Worm (Caenorhabditis elegans) whole organism, L4 larva: ENCODE measurements around the gene odd-2.

Experiments used
- F10B5.3 ChIP-seq: sonication (generic microtip); optimal IDR thresholded peaks from 2 replicates; lab custom pipeline; 2016; ENCODE audit warnings: mild to moderate bottlenecking, missing genetic modification characterization, missing compliant biosample characterization
- F26F4.8 ChIP-seq: fragments of 200-800 bp; sonication (Bioruptor generic); conservative IDR thresholded peaks from 2 replicates; pipeline ENCODE4 v1.3.6; 2022; ENCODE audit warnings: missing genetic modification characterization, missing compliant biosample characterization
- F37D6.2 ChIP-seq: sonication (generic microtip); optimal IDR thresholded peaks from 2 replicates; lab custom pipeline; 2016; ENCODE audit warnings: mild to moderate bottlenecking, missing genetic modification characterization, missing compliant biosample characterization
- F44E2.7 ChIP-seq: fragments of 200-800 bp; sonication (Bioruptor generic); IDR thresholded peaks from 2 replicates; pipeline ENCODE4 v2.1.2; 2022; ENCODE audit warnings: missing genetic modification characterization, missing compliant biosample characterization
- F49E8.2 ChIP-seq: sonication (generic microtip); optimal IDR thresholded peaks from 2 replicates; lab custom pipeline; 2016; ENCODE audit warnings: missing compliant biosample characterization, mild to moderate bottlenecking, missing genetic modification characterization, borderline replicate concordance
- T20F7.1 ChIP-seq: fragments of 200-800 bp; sonication (Bioruptor generic); optimal IDR thresholded peaks from 2 replicates; lab custom pipeline; 2018; ENCODE audit warnings: mild to moderate bottlenecking, missing genetic modification characterization, missing compliant biosample characterization
- Y105C5A.15 ChIP-seq: fragments of 200-800 bp; sonication (Bioruptor generic); IDR thresholded peaks from 2 replicates; pipeline ENCODE4 v1.3.6; 2022; ENCODE audit warnings: missing genetic modification characterization, missing compliant biosample characterization
- ZK337.2 ChIP-seq: fragments of 200-800 bp; sonication (Bioruptor generic); IDR thresholded peaks from 2 replicates; pipeline ENCODE4 v1.3.6; 2022; ENCODE audit warnings: missing genetic modification reagents, missing genetic modification characterization, missing compliant biosample characterization
- aha-1 ChIP-seq: fragments of 150-350 bp; peaks from one replicate; lab custom pipeline; 2014; ENCODE audit warnings: missing biosample characterization, missing genetic modification characterization
- ama-1 ChIP-seq: fragments of 150-350 bp; optimal IDR thresholded peaks from 2 replicates; lab custom pipeline; 2014; ENCODE audit warnings: inconsistent platforms, mixed read lengths
- ceh-28 ChIP-seq: fragments of 150-350 bp; optimal IDR thresholded peaks from 2 replicates; lab custom pipeline; 2014; ENCODE audit warnings: missing biosample characterization, missing genetic modification reagents, missing genetic modification characterization
- ceh-82 ChIP-seq: sonication (generic microtip); optimal IDR thresholded peaks from 2 replicates; lab custom pipeline; 2017; ENCODE audit warnings: missing biosample characterization, missing genetic modification characterization
- ces-1 ChIP-seq: fragments of 150-350 bp; sonication (generic microtip); optimal IDR thresholded peaks from 4 replicates; lab custom pipeline; 2014; ENCODE audit warnings: missing biosample characterization, missing genetic modification reagents, missing genetic modification characterization
- cey-2 ChIP-seq: sonication (generic microtip); optimal IDR thresholded peaks from 3 replicates; lab custom pipeline; 2017; ENCODE audit warnings: missing genetic modification characterization, mild to moderate bottlenecking, missing compliant biosample characterization, antibody characterized with exemption, borderline replicate concordance; ENCODE audit not compliant: insufficient read depth
- ctbp-1 ChIP-seq: fragments of 200-800 bp; sonication (Bioruptor generic); IDR thresholded peaks from 2 replicates; pipeline ENCODE4 v1.3.6; 2022; ENCODE audit warnings: missing genetic modification reagents, missing genetic modification characterization, missing compliant biosample characterization
- daf-8 ChIP-seq: fragments of 200-800 bp; sonication (Bioruptor generic); IDR thresholded peaks from 2 replicates; pipeline ENCODE4 v1.3.6; 2022; ENCODE audit warnings: missing genetic modification characterization, missing compliant biosample characterization
- dmd-6 ChIP-seq: fragments of 200-800 bp; sonication (Bioruptor generic); IDR thresholded peaks from 2 replicates; pipeline ENCODE4 v1.3.6; 2022; ENCODE audit warnings: missing genetic modification reagents, missing genetic modification characterization, missing compliant biosample characterization
- dmd-8 ChIP-seq: fragments of 200-800 bp; sonication (Bioruptor generic); IDR thresholded peaks from 2 replicates; pipeline ENCODE4 v1.3.6; 2022; ENCODE audit warnings: missing genetic modification characterization, missing compliant biosample characterization
- egl-43 ChIP-seq: fragments of 200-800 bp; sonication (Bioruptor generic); IDR thresholded peaks from 2 replicates; pipeline ENCODE4 v1.3.6; 2022; ENCODE audit warnings: missing genetic modification reagents, missing genetic modification characterization, missing compliant biosample characterization
- fkh-10 ChIP-seq: fragments of 150-350 bp; optimal IDR thresholded peaks from 2 replicates; lab custom pipeline; 2014; ENCODE audit warnings: missing biosample characterization, missing genetic modification reagents, missing genetic modification characterization
- hif-1 ChIP-seq, 2 experiments: sonication (generic microtip); optimal IDR thresholded peaks; 2 replicates each; lab custom pipeline; 2016 to 2017; ENCODE audit warnings: missing compliant biosample characterization in 2 of 2, missing genetic modification characterization in 2 of 2, missing genetic modification reagents in 2 of 2, missing genotype in 2 of 2, mild to moderate bottlenecking in 1 of 2
- hlh-30 ChIP-seq: sonication (generic microtip); optimal IDR thresholded peaks from 2 replicates; lab custom pipeline; 2017; ENCODE audit warnings: antibody characterized with exemption, mild to moderate bottlenecking, missing genetic modification characterization, missing compliant biosample characterization; ENCODE audit not compliant: insufficient read depth
- jun-1 ChIP-seq: fragments of 150-350 bp; optimal IDR thresholded peaks from 2 replicates; lab custom pipeline; 2014; ENCODE audit warnings: missing biosample characterization, missing genetic modification reagents, missing genetic modification characterization
- lim-7 ChIP-seq: fragments of 200-800 bp; sonication (Bioruptor generic); IDR thresholded peaks from 2 replicates; pipeline ENCODE4 v1.3.6; 2022; ENCODE audit warnings: missing genetic modification characterization, missing compliant biosample characterization
- lin-1 ChIP-seq: fragments of 200-800 bp; sonication (Bioruptor generic); IDR thresholded peaks from 2 replicates; pipeline ENCODE4 v1.3.6; 2022; ENCODE audit warnings: missing genetic modification reagents, missing genetic modification characterization, missing compliant biosample characterization
- lin-15B ChIP-seq: fragments of 150-350 bp; sonication (generic microtip); optimal IDR thresholded peaks from 3 replicates; lab custom pipeline; 2014; ENCODE audit warnings: missing biosample characterization, missing genetic modification characterization
- madf-5 ChIP-seq, 2 experiments: fragments of 200-800 bp; sonication (Bioruptor generic); IDR thresholded peaks; 2 replicates each; pipeline ENCODE4 v1.3.6; 2022; ENCODE audit warnings: missing compliant biosample characterization in 2 of 2, missing genetic modification characterization in 2 of 2
- madf-9 ChIP-seq: fragments of 200-800 bp; sonication (Bioruptor generic); conservative IDR thresholded peaks from 2 replicates; pipeline ENCODE4 v1.3.6; 2022; ENCODE audit warnings: missing genetic modification reagents, missing genetic modification characterization, missing compliant biosample characterization
- mdl-1 ChIP-seq, 2 experiments: fragments of 150-350 bp in 1 of 2; sonication (generic microtip) in 1 of 2; optimal IDR thresholded peaks; 2 replicates each; lab custom pipeline; 2014 to 2017; ENCODE audit warnings: missing biosample characterization in 2 of 2, missing genetic modification characterization in 2 of 2
- mep-1 ChIP-seq: fragments of 150-350 bp; sonication (generic microtip); optimal IDR thresholded peaks from 3 replicates; lab custom pipeline; 2014; ENCODE audit warnings: missing biosample characterization, missing genetic modification characterization
- mxl-2 ChIP-seq: fragments of 200-800 bp; sonication (Bioruptor generic); conservative IDR thresholded peaks from 2 replicates; pipeline ENCODE4 v1.3.6; 2022; ENCODE audit warnings: missing genetic modification reagents, missing genetic modification characterization, missing compliant biosample characterization
- mxl-3 ChIP-seq: fragments of 200-800 bp; sonication (Bioruptor generic); optimal IDR thresholded peaks from 2 replicates; lab custom pipeline; 2018; ENCODE audit warnings: mild to moderate bottlenecking, missing genetic modification characterization, missing compliant biosample characterization
- nhr-10 ChIP-seq: fragments of 150-350 bp; optimal IDR thresholded peaks from 2 replicates; lab custom pipeline; 2014; ENCODE audit warnings: missing biosample characterization, missing genetic modification characterization
- nhr-102 ChIP-seq: sonication (generic microtip); optimal IDR thresholded peaks from 2 replicates; lab custom pipeline; 2016; ENCODE audit warnings: mild to moderate bottlenecking, missing genetic modification characterization, moderate library complexity, missing compliant biosample characterization
- nhr-11 ChIP-seq: fragments of 150-350 bp; optimal IDR thresholded peaks from 2 replicates; lab custom pipeline; 2014; ENCODE audit warnings: missing biosample characterization, missing genetic modification characterization
- nhr-237 ChIP-seq: sonication (generic microtip); optimal IDR thresholded peaks from 2 replicates; lab custom pipeline; 2017; ENCODE audit warnings: missing biosample characterization, missing genetic modification characterization
- nhr-42 ChIP-seq: fragments of 200-800 bp; sonication (Bioruptor generic); IDR thresholded peaks from 2 replicates; pipeline ENCODE4 v1.3.6; 2022; ENCODE audit warnings: missing genetic modification characterization, missing compliant biosample characterization
- nhr-76 ChIP-seq: fragments of 150-350 bp; optimal IDR thresholded peaks from 2 replicates; lab custom pipeline; 2014; ENCODE audit warnings: missing biosample characterization, missing genetic modification characterization
- nhr-77 ChIP-seq: fragments of 150-350 bp; optimal IDR thresholded peaks from 2 replicates; lab custom pipeline; 2014; ENCODE audit warnings: missing biosample characterization, missing genetic modification characterization
- pha-4 ChIP-seq, 2 experiments: fragments of 150-350 bp in 1 of 2; fragments of 200-800 bp in 1 of 2; sonication (Bioruptor generic) in 1 of 2; IDR thresholded peaks in 1 of 2; optimal IDR thresholded peaks in 1 of 2; 2 replicates each; pipeline versions ENCODE4 v1.3.6 to Lab custom; 2014 to 2022; ENCODE audit warnings: missing genetic modification characterization in 2 of 2, missing genetic modification reagents in 2 of 2, missing biosample characterization in 1 of 2, missing compliant biosample characterization in 1 of 2
- php-3 ChIP-seq: fragments of 200-800 bp; sonication (Bioruptor generic); IDR thresholded peaks from 2 replicates; pipeline ENCODE4 v1.3.6; 2022; ENCODE audit warnings: missing genetic modification reagents, missing genetic modification characterization, missing compliant biosample characterization
- rbr-2 ChIP-seq: sonication (generic microtip); optimal IDR thresholded peaks from 2 replicates; lab custom pipeline; 2016; ENCODE audit warnings: missing genotype, missing genetic modification characterization, missing compliant biosample characterization
- saeg-2 ChIP-seq: fragments of 200-800 bp; sonication (Bioruptor generic); IDR thresholded peaks from 2 replicates; pipeline ENCODE4 v1.3.6; 2022; ENCODE audit warnings: missing genetic modification reagents, missing genetic modification characterization, missing compliant biosample characterization
- sdz-12 ChIP-seq: fragments of 200-800 bp; sonication (Bioruptor generic); optimal IDR thresholded peaks from 2 replicates; lab custom pipeline; 2018; ENCODE audit warnings: mild to moderate bottlenecking, missing genetic modification characterization, missing compliant biosample characterization
- spr-1 ChIP-seq: sonication (generic microtip); optimal IDR thresholded peaks from 2 replicates; lab custom pipeline; 2016; ENCODE audit warnings: mild to moderate bottlenecking, missing genetic modification characterization, missing compliant biosample characterization
- spr-3 ChIP-seq: fragments of 200-800 bp; sonication (Bioruptor generic); optimal IDR thresholded peaks from 2 replicates; lab custom pipeline; 2018; ENCODE audit warnings: mild to moderate bottlenecking, missing genetic modification characterization, missing compliant biosample characterization
- tag-97 ChIP-seq: fragments of 200-800 bp; sonication (Bioruptor generic); IDR thresholded peaks from 2 replicates; pipeline ENCODE4 v1.3.6; 2022; ENCODE audit warnings: missing genetic modification characterization, missing compliant biosample characterization
- unc-62 ChIP-seq, 3 experiments: fragments of 150-350 bp in 1 of 3; sonication (generic microtip); optimal IDR thresholded peaks in 2 of 3; peaks in 1 of 3; 1 replicate in 1 of 3; 2 replicates in 2 of 3; lab custom pipeline; 2014 to 2017; ENCODE audit warnings: missing biosample characterization in 3 of 3, missing genetic modification characterization in 3 of 3, missing genetic modification reagents in 3 of 3, missing genotype in 1 of 3
- zip-2 ChIP-seq: fragments of 150-350 bp; optimal IDR thresholded peaks from 2 replicates; lab custom pipeline; 2014; ENCODE audit warnings: missing biosample characterization, missing genetic modification characterization
- ztf-11 ChIP-seq: fragments of 150-350 bp; optimal IDR thresholded peaks from 2 replicates; lab custom pipeline; 2014; ENCODE audit warnings: missing biosample characterization, missing genetic modification characterization

The odd-2 gene

DNA sequence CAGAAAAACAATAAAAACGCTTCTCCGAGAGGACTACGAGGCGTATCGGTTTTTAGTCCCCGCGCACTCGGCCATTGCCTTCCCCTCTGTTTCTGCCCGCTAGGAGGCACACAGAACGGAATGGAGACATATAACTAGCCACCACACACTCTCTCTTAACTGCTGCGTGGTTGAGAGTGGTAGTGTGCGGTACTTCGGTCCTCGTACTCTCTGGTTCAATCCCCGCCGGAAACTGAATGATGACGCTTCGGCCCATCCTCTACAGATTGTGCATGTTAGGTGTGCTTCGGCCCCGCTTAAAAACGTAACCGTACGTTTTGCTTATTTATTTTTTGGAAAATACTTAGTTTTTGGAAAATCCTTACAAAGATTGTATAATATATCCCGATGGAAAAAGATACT is 47.4 kb upstream of the odd-2 start, which contains the start of gene T13C5.6 (continued):
- TF ChIP-seq spr-1 (tag; lab: Kevin White, UChicago) (peak; percentile 93), jun-1 (peak; percentile 80), saeg-2 (GFP tag; lab: Robert Waterston, UW) (peak; percentile 91), spr-3 (GFP tag; lab: Kevin White, UChicago) (peak; percentile 89), ZK337.2 (peak; percentile 91), zip-2 (peak; percentile 78), madf-5 (GFP tag; IDR thresholded peaks at IDR 0.05; lab: Robert Waterston, UW) (peak; percentile 89 to 95; a peak in 3 of 4 replicates), mxl-3 (peak; percentile 89), madf-9 (GFP tag; lab: Robert Waterston, UW) (peak; percentile 84), php-3 (peak; percentile 81), nhr-11 (peak; percentile 88), ama-1 (lab: Kevin White, UChicago) (no peak), unc-62 (GFP tag; optimal IDR thresholded peaks at IDR 0.05 in 1 of 2; lab: Kevin White, UChicago) (peak in 1 of 2 experiments; percentile 12), unc-62 (tag; optimal IDR thresholded peaks at IDR 0.05; lab: Kevin White, UChicago) (no peak), mep-1 (tag; lab: Kevin White, UChicago) (peak; percentile 95), mdl-1 (tag; optimal IDR thresholded peaks at IDR 0.05; lab: Kevin White, UChicago) (peak in 1 of 2 experiments; percentile 74), hif-1 (tag; optimal IDR thresholded peaks at IDR 0.05; lab: Kevin White, UChicago) (peak; percentile 59 to 93), ztf-11 (no peak), F44E2.7 (peak; percentile 84; the same call in 1 of the 2 replicates), T20F7.1 (peak; percentile 75), daf-8 (GFP tag; lab: Robert Waterston, UW) (0 out of 2 replicates have a peak, but pooled peaks have one; percentile 27), mxl-2 (GFP tag; lab: Robert Waterston, UW) (peak; percentile 55; the same call in 1 of the 2 replicates), fkh-10 (GFP tag; lab: Kevin White, UChicago) (peak; percentile 92), F49E8.2 (tag; lab: Kevin White, UChicago) (peak; percentile 60), ctbp-1 (GFP tag; lab: Robert Waterston, UW) (peak; percentile 95), nhr-76 (no peak), F26F4.8 (GFP tag; lab: Robert Waterston, UW) (peak; percentile 85), rbr-2 (tag; lab: Kevin White, UChicago) (peak; percentile 94), cey-2 (no peak), lin-1 (GFP tag; lab: Robert Waterston, UW) (peak; percentile 95), ces-1 (peak; percentile 66), pha-4 (GFP tag; IDR thresholded peaks at IDR 0.05; lab: Robert Waterston, UW) (peak; percentile 92), pha-4 (tag; optimal IDR thresholded peaks at IDR 0.05; lab: Kevin White, UChicago) (peak; percentile 9), ceh-28 (no peak), lim-7 (peak; percentile 83), egl-43 (GFP tag; lab: Robert Waterston, UW) (peak; percentile 98), hlh-30 (tag; lab: Kevin White, UChicago) (peak; percentile 79), nhr-102 (peak; percentile 92), nhr-237 (no peak), nhr-77 (tag; lab: Kevin White, UChicago) (peak; percentile 80), sdz-12 (peak; percentile 94), ceh-82 (tag; lab: Kevin White, UChicago) (peak; percentile 6), tag-97 (peak; percentile 36; the same call in 1 of the 2 replicates), lin-15B (tag; lab: Kevin White, UChicago) (no peak), dmd-6 (GFP tag; lab: Robert Waterston, UW) (peak; percentile 88), nhr-42 (GFP tag; lab: Robert Waterston, UW) (peak; percentile 90), Y105C5A.15 (GFP tag; lab: Robert Waterston, UW) (peak; percentile 60; the same call in 1 of the 2 replicates), aha-1 (tag; lab: Kevin White, UChicago) (peak; percentile 100), dmd-8 (GFP tag; lab: Robert Waterston, UW) (peak; percentile 83; the same call in 1 of the 2 replicates), F10B5.3 (tag; lab: Kevin White, UChicago) (peak; percentile 68), F37D6.2 (tag; lab: Kevin White, UChicago) (peak; percentile 91), nhr-10 (tag; lab: Kevin White, UChicago) (peak; percentile 41)
